Fruit fly (Drosophila melanogaster): ENCODE results near the gene CG8500.

DNA sequence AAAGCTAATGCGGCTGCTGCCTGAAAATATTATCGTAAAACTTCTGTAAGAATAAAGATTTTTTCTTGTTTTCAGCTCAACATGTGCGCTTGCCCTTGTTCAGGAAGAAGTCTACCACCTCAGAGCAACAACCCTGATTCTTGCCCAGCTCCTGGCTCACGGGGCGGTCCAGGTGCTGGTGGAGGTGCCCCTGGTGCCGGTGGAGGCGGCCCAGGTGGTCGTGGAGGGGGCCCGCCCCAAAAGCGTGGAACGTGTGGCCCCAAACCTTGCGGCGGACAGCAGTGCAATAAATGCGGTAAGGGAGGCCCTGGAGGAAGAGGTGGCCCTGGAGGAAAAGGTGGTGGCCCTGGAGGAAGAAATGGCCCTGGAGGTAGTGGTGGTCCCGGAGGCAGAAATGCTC, 40.5 kb upstream of the CG8500 start:
- TF ChIP-seq CG4496 (GFP tag; IDR thresholded peaks at IDR 0.05) (no peak), Pif1A (GFP tag; optimal IDR thresholded peaks at IDR 0.05) (no peak), CG17806 (tag; optimal IDR thresholded peaks at IDR 0.05) (no peak), CG15710 (tag; optimal IDR thresholded peaks at IDR 0.05) (no peak), CG34367 (tag; optimal IDR thresholded peaks at IDR 0.05) (no peak), CG32121 (GFP tag; IDR thresholded peaks at IDR 0.05) (no peak), Pif1B (GFP tag; optimal IDR thresholded peaks at IDR 0.05) (no peak), EcR (GFP tag; optimal IDR thresholded peaks at IDR 0.05) (no peak), CG8301 (tag; optimal IDR thresholded peaks at IDR 0.05) (no peak), CG12605 (GFP tag; IDR thresholded peaks at IDR 0.05) (no peak), CG9948 (tag; optimal IDR thresholded peaks at IDR 0.05) (no peak), CG13204 (GFP tag; optimal IDR thresholded peaks at IDR 0.05) (no peak), CG14655 (GFP tag; optimal IDR thresholded peaks at IDR 0.05) (no peak), CG10348 (GFP tag; IDR thresholded peaks at IDR 0.05) (no peak)

All from whole organism, pupa.